Worm (Caenorhabditis elegans) whole organism, L3 larva: ENCODE results near the gene Y43F8A.2.

ENCODE experiments used
- R02D3.7 ChIP-seq: fragments of 150-350 bp; optimal IDR thresholded peaks from 2 replicates; lab custom pipeline; 2014; ENCODE audit warnings: missing biosample characterization, missing genetic modification characterization
- hmg-11 ChIP-seq: sonication (generic microtip); optimal IDR thresholded peaks from 2 replicates; lab custom pipeline; 2016; ENCODE audit warnings: missing genetic modification characterization, missing compliant biosample characterization
- nhr-12 ChIP-seq: fragments of 150-350 bp; optimal IDR thresholded peaks from 2 replicates; lab custom pipeline; 2014; ENCODE audit warnings: missing biosample characterization, missing genetic modification characterization
- nhr-28 ChIP-seq: fragments of 150-350 bp; optimal IDR thresholded peaks from 2 replicates; lab custom pipeline; 2014; ENCODE audit warnings: missing biosample characterization, missing genetic modification characterization
- nhr-43 ChIP-seq: sonication (generic microtip); optimal IDR thresholded peaks from 2 replicates; lab custom pipeline; 2016; ENCODE audit warnings: mild to moderate bottlenecking, missing genetic modification characterization, missing compliant biosample characterization; ENCODE audit not compliant: poor library complexity, severe bottlenecking
- snpc-4 ChIP-seq: fragments of 150-350 bp; optimal IDR thresholded peaks from 2 replicates; lab custom pipeline; 2014; ENCODE audit warnings: missing biosample characterization, missing genetic modification characterization

DNA sequence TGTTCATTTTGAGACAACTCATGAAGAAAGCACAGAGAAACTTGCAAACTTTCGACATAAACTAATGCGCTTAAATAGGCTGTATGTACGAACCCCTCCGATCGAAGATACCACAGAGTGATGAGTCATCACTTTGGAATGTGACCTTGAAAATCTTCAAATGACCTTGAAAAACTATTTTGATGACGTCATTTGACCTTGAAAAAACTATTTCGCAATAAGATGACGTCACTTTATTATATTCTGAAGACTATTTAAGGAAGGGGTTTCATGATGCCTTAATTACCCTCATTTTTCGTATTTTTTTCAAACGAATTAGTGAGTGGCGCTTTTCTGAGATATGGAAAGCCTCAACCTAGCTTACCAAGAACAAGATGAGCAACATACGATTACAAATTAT, 49.8 kb downstream of the Y43F8A.2 start, which contains the start of gene C25F9.2:
- no peak for TF ChIP-seq nhr-43 (tag; lab: Kevin White, UChicago)
- TF ChIP-seq snpc-4 (tag; lab: Kevin White, UChicago) = no peak
- TF ChIP-seq hmg-11 (tag; lab: Kevin White, UChicago) = no peak
- TF ChIP-seq nhr-28 (tag; lab: Kevin White, UChicago) = no peak
- TF ChIP-seq R02D3.7 (tag; lab: Kevin White, UChicago) = no peak
- no peak for TF ChIP-seq nhr-12
